Fruit fly (Drosophila melanogaster) S2 (cell line): ENCODE data around the gene CG4854.

ENCODE experiments used
- CG8478 ChIP-seq: fragments of >200 bp; optimal IDR thresholded peaks from 2 replicates; lab custom pipeline; 2018
- CTCF ChIP-seq, 2 experiments: fragments of >200 bp; optimal IDR thresholded peaks; 2 replicates each; lab custom pipeline; 2018

DNA sequence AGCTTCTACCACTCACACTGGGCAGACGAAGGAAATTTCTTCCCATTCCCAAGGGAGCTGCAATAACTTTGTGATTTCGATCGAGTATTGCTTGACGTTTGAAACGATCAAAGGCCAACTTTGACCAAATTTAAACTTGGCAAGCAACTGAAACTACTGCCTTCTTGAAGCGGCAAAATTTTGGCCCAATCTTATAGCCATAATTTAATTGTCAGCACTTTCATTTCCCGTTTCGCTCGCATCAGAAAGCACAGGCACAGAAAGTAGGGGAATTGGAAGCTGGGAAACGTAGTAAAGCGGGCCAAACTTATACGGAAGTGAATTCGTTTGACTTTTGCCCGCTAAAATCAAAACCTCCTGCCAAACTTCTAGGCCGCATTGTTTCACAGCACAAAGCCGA is 31.8 kb downstream of the CG4854 start, which contains the start of gene CG4390:
- no peak for TF ChIP-seq CTCF (optimal IDR thresholded peaks at IDR 0.05; lab: Kevin White, UChicago)
- no peak for TF ChIP-seq CG8478 (lab: Kevin White, UChicago)
